Worm (Caenorhabditis elegans) whole organism, L2 larva: ENCODE results near the gene sfxn-1.2.

Source experiments
- C34F6.9 ChIP-seq: fragments of 150-350 bp; optimal IDR thresholded peaks from 2 replicates; lab custom pipeline; 2014; ENCODE audit warnings: missing biosample characterization, missing genetic modification characterization
- F13H6.1 ChIP-seq: sonication (generic microtip); optimal IDR thresholded peaks from 2 replicates; lab custom pipeline; 2016; ENCODE audit warnings: missing genetic modification characterization, missing compliant biosample characterization
- R02D3.7 ChIP-seq: fragments of 150-350 bp; optimal IDR thresholded peaks from 2 replicates; lab custom pipeline; 2014; ENCODE audit warnings: missing biosample characterization, missing genetic modification characterization
- Y55F3AM.14 ChIP-seq: fragments of 200-800 bp; sonication (Bioruptor generic); optimal IDR thresholded peaks from 2 replicates; lab custom pipeline; 2018; ENCODE audit warnings: mild to moderate bottlenecking, missing genetic modification characterization, missing compliant biosample characterization
- alr-1 ChIP-seq: fragments of 150-350 bp; optimal IDR thresholded peaks from 2 replicates; lab custom pipeline; 2014; ENCODE audit warnings: missing biosample characterization, missing genetic modification characterization
- aly-2 ChIP-seq: fragments of 150-350 bp; optimal IDR thresholded peaks from 2 replicates; lab custom pipeline; 2014; ENCODE audit warnings: missing biosample characterization, missing genetic modification characterization
- ama-1 ChIP-seq: fragments of 150-350 bp; optimal IDR thresholded peaks from 2 replicates; lab custom pipeline; 2018; ENCODE audit warnings: inconsistent platforms
- ceh-16 ChIP-seq: fragments of 150-350 bp; optimal IDR thresholded peaks from 2 replicates; lab custom pipeline; 2014; ENCODE audit warnings: missing biosample characterization, missing genetic modification characterization
- ceh-82 ChIP-seq: fragments of 150-350 bp; optimal IDR thresholded peaks from 2 replicates; lab custom pipeline; 2014; ENCODE audit warnings: missing biosample characterization, missing genetic modification characterization
- crh-2 ChIP-seq: sonication (generic microtip); optimal IDR thresholded peaks from 2 replicates; lab custom pipeline; 2017; ENCODE audit warnings: missing biosample characterization, missing genetic modification characterization
- dmd-4 ChIP-seq: sonication (generic microtip); optimal IDR thresholded peaks from 2 replicates; lab custom pipeline; 2017; ENCODE audit warnings: missing biosample characterization, missing genetic modification characterization
- egl-27 ChIP-seq: sonication (generic microtip); optimal IDR thresholded peaks from 3 replicates; lab custom pipeline; 2017; ENCODE audit warnings: missing biosample characterization, missing genetic modification reagents, missing genetic modification characterization
- elt-3 ChIP-seq: sonication (generic microtip); optimal IDR thresholded peaks from 2 replicates; lab custom pipeline; 2017; ENCODE audit warnings: missing biosample characterization, missing genetic modification characterization
- fos-1 ChIP-seq: fragments of 150-350 bp; optimal IDR thresholded peaks from 2 replicates; lab custom pipeline; 2014; ENCODE audit warnings: missing biosample characterization, missing genetic modification characterization
- gmeb-1 ChIP-seq: fragments of 150-350 bp; optimal IDR thresholded peaks from 2 replicates; lab custom pipeline; 2014; ENCODE audit warnings: missing biosample characterization, missing genetic modification characterization
- lin-13 ChIP-seq: fragments of 150-350 bp; optimal IDR thresholded peaks from 2 replicates; lab custom pipeline; 2014; ENCODE audit warnings: missing biosample characterization, missing genetic modification reagents, missing genetic modification characterization
- lin-39 ChIP-seq: fragments of 150-350 bp; optimal IDR thresholded peaks from 2 replicates; lab custom pipeline; 2014; ENCODE audit warnings: missing biosample characterization, missing genetic modification reagents, missing genetic modification characterization
- lsy-2 ChIP-seq, 2 experiments: fragments of 150-350 bp in 1 of 2; sonication (generic microtip) in 1 of 2; optimal IDR thresholded peaks; 2 replicates each; lab custom pipeline; 2014 to 2017; ENCODE audit warnings: missing biosample characterization in 2 of 2, missing genetic modification characterization in 2 of 2
- mab-5 ChIP-seq: fragments of 150-350 bp; optimal IDR thresholded peaks from 2 replicates; lab custom pipeline; 2014; ENCODE audit warnings: missing biosample characterization, missing genetic modification characterization
- mbf-1 ChIP-seq: sonication (generic microtip); optimal IDR thresholded peaks from 2 replicates; lab custom pipeline; 2017; ENCODE audit warnings: missing biosample characterization, missing genetic modification characterization
- mdl-1 ChIP-seq, 2 experiments: fragments of 150-350 bp in 1 of 2; sonication (generic microtip) in 1 of 2; optimal IDR thresholded peaks; 2 replicates each; lab custom pipeline; 2017; ENCODE audit warnings: missing biosample characterization in 2 of 2, missing genetic modification characterization in 2 of 2
- nhr-11 ChIP-seq: fragments of 150-350 bp; optimal IDR thresholded peaks from 2 replicates; lab custom pipeline; 2014; ENCODE audit warnings: missing biosample characterization, missing genetic modification characterization
- nhr-129 ChIP-seq: fragments of 150-350 bp; optimal IDR thresholded peaks from 2 replicates; lab custom pipeline; 2014; ENCODE audit warnings: missing biosample characterization, missing genetic modification characterization
- nhr-21 ChIP-seq: fragments of 150-350 bp; optimal IDR thresholded peaks from 2 replicates; lab custom pipeline; 2014; ENCODE audit warnings: missing biosample characterization, missing genetic modification characterization
- nhr-25 ChIP-seq: fragments of 150-350 bp; sonication (generic microtip); optimal IDR thresholded peaks from 3 replicates; lab custom pipeline; 2014; ENCODE audit warnings: missing biosample characterization, missing genetic modification characterization
- nhr-6 ChIP-seq: fragments of 150-350 bp; optimal IDR thresholded peaks from 2 replicates; lab custom pipeline; 2014; ENCODE audit warnings: missing biosample characterization, missing genetic modification characterization
- nhr-77 ChIP-seq: fragments of 150-350 bp; optimal IDR thresholded peaks from 2 replicates; lab custom pipeline; 2014; ENCODE audit warnings: missing biosample characterization, missing genetic modification characterization
- sem-4 ChIP-seq: fragments of 150-350 bp; optimal IDR thresholded peaks from 2 replicates; lab custom pipeline; 2014; ENCODE audit warnings: missing biosample characterization, missing genetic modification reagents, missing genetic modification characterization
- skn-1 ChIP-seq: sonication (generic microtip); optimal IDR thresholded peaks from 2 replicates; lab custom pipeline; 2017; ENCODE audit warnings: missing biosample characterization, missing genetic modification characterization
- sma-9 ChIP-seq, 2 experiments: fragments of 150-350 bp in 1 of 2; sonication (generic microtip) in 1 of 2; optimal IDR thresholded peaks; 2 replicates each; lab custom pipeline; 2014 to 2016; ENCODE audit warnings: missing genetic modification characterization in 2 of 2, mild to moderate bottlenecking in 1 of 2, missing biosample characterization in 1 of 2, missing compliant biosample characterization in 1 of 2, missing genetic modification reagents in 1 of 2, moderate library complexity in 1 of 2
- unc-39 ChIP-seq: fragments of 150-350 bp; optimal IDR thresholded peaks from 2 replicates; lab custom pipeline; 2014; ENCODE audit warnings: missing biosample characterization, missing genetic modification characterization
- unc-55 ChIP-seq: fragments of 150-350 bp; sonication (generic microtip); optimal IDR thresholded peaks from 3 replicates; lab custom pipeline; 2014; ENCODE audit warnings: missing biosample characterization, missing genetic modification reagents, missing genetic modification characterization
- zag-1 ChIP-seq: fragments of 150-350 bp; optimal IDR thresholded peaks from 2 replicates; lab custom pipeline; 2014; ENCODE audit warnings: missing biosample characterization, missing genetic modification characterization
- ztf-1 ChIP-seq: fragments of 200-800 bp; sonication (Bioruptor generic); conservative IDR thresholded peaks from 2 replicates; pipeline ENCODE4 v1.3.6; 2022; ENCODE audit warnings: missing genetic modification characterization, missing compliant biosample characterization

Gene sfxn-1.2

ce11 chrII:11178737-11179136 is 7.1 kb upstream of the sfxn-1.2 start:
- TF ChIP-seq nhr-25 (no peak), ztf-1 (GFP tag; lab: Robert Waterston, UW) (no peak), C34F6.9 (tag; lab: Kevin White, UChicago) (no peak), ama-1 (lab: Kevin White, UChicago) (no peak), sem-4 (tag; lab: Kevin White, UChicago) (no peak), elt-3 (tag; lab: Kevin White, UChicago) (no peak), dmd-4 (tag; lab: Kevin White, UChicago) (no peak), R02D3.7 (tag; lab: Kevin White, UChicago) (no peak)

DNA sequence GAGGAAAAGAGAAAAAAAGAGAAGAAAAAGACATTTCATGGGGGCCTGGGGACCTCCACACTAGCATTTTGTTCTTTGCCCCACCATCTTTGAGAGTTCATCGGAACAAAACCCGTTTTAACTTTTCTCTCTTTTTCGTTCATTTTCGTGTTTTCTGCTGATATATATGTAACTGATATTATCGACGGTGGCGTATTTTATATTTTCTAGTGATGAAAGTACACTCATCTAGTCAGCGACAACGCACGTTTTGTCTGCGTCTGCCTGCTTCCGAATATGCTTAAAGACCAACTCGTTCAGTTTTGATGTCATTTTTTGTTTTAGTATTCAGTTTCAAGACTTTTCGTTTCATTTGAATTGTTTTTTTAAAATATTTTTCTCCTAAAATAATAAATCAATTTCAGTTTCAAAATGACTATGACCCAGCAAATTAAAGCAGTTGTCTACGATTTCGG is 4.6 kb upstream of the sfxn-1.2 start, which contains the start of gene bigr-1:
bigr-1 (plus strand) TSS at position 405 of the 455 bp plus-strand sequence.
- TF ChIP-seq nhr-21 (tag; lab: Kevin White, UChicago) (peak; percentile 26), lsy-2 (tag; optimal IDR thresholded peaks at IDR 0.05; lab: Kevin White, UChicago) (no peak), F13H6.1 (tag; lab: Kevin White, UChicago) (peak; percentile 3), unc-39 (tag; lab: Kevin White, UChicago) (no peak), nhr-25 (no peak), zag-1 (no peak), ceh-16 (no peak), sma-9 (GFP tag; optimal IDR thresholded peaks at IDR 0.05; lab: Kevin White, UChicago) (peak; percentile 83), sma-9 (tag; optimal IDR thresholded peaks at IDR 0.05; lab: Kevin White, UChicago) (no peak), nhr-6 (no peak), alr-1 (no peak), lin-39 (tag; lab: Kevin White, UChicago) (no peak), aly-2 (tag; lab: Kevin White, UChicago) (no peak), crh-2 (peak; percentile 57), Y55F3AM.14 (GFP tag; lab: Kevin White, UChicago) (no peak), mbf-1 (tag; lab: Kevin White, UChicago) (no peak), egl-27 (tag; lab: Kevin White, UChicago) (no peak), fos-1 (tag; lab: Kevin White, UChicago) (peak; percentile 44), lin-13 (no peak), nhr-11 (no peak), nhr-77 (no peak), nhr-129 (peak; percentile 4), skn-1 (tag; lab: Kevin White, UChicago) (no peak), ceh-82 (tag; lab: Kevin White, UChicago) (no peak), C34F6.9 (tag; lab: Kevin White, UChicago) (no peak), unc-55 (GFP tag; lab: Kevin White, UChicago) (no peak), mdl-1 (tag; optimal IDR thresholded peaks at IDR 0.05; lab: Kevin White, UChicago) (peak in 1 of 2 experiments; percentile 9), ama-1 (lab: Kevin White, UChicago) (no peak), gmeb-1 (peak; percentile 27)

ce11 chrII:11184757-11185341 is 979 bp upstream of the sfxn-1.2 start, which contains the start of gene lir-3:
TSS of gene lir-3 (minus strand) at chrII:11184807.
- peak in 1 of 2 experiments; percentile 37 for TF ChIP-seq lsy-2 (tag; optimal IDR thresholded peaks at IDR 0.05; lab: Kevin White, UChicago)
- peak; percentile 24 for TF ChIP-seq F13H6.1 (tag; lab: Kevin White, UChicago)
- peak; percentile 21 for TF ChIP-seq nhr-129
- TF ChIP-seq unc-55 (GFP tag; lab: Kevin White, UChicago): peak; percentile 36
- TF ChIP-seq unc-39 (tag; lab: Kevin White, UChicago): no peak
- TF ChIP-seq C34F6.9 (tag; lab: Kevin White, UChicago): peak; percentile 52
- peak; percentile 7 for TF ChIP-seq sma-9 (GFP tag; optimal IDR thresholded peaks at IDR 0.05; lab: Kevin White, UChicago)
- TF ChIP-seq sma-9 (tag; optimal IDR thresholded peaks at IDR 0.05; lab: Kevin White, UChicago): no peak
- TF ChIP-seq sem-4 (tag; lab: Kevin White, UChicago): no peak
- TF ChIP-seq, all 48 proteins: peak for 6

ce11 chrII:11188026-11188425 is 2.2 kb downstream of the sfxn-1.2 start, which contains the start of gene F37H8.5:
TSS of gene F37H8.5 (plus strand) at chrII:11188206.
- TF ChIP-seq mab-5 (tag; lab: Kevin White, UChicago) (peak; percentile 22), C34F6.9 (tag; lab: Kevin White, UChicago) (no peak), Y55F3AM.14 (GFP tag; lab: Kevin White, UChicago) (no peak)
